Worm (Caenorhabditis elegans) whole organism, midembryonic: Measurements from ENCODE around the gene fbxc-25.

Experiments used
- flt-1 ChIP-seq: fragments of 200-800 bp; sonication (Bioruptor generic); IDR thresholded peaks from 2 replicates; pipeline ENCODE4 v1.3.6; 2022; ENCODE audit warnings: missing genetic modification characterization, missing compliant biosample characterization
- tab-1 ChIP-seq: fragments of 200-800 bp; sonication (Bioruptor generic); IDR thresholded peaks from 2 replicates; pipeline ENCODE4 v1.3.6; 2022; ENCODE audit warnings: missing genetic modification characterization, missing compliant biosample characterization
- ztf-23 ChIP-seq: fragments of 200-800 bp; sonication (Bioruptor generic); IDR thresholded peaks from 2 replicates; pipeline ENCODE4 v1.3.6; 2022; ENCODE audit warnings: missing genetic modification reagents, missing genetic modification characterization, missing compliant biosample characterization

DNA sequence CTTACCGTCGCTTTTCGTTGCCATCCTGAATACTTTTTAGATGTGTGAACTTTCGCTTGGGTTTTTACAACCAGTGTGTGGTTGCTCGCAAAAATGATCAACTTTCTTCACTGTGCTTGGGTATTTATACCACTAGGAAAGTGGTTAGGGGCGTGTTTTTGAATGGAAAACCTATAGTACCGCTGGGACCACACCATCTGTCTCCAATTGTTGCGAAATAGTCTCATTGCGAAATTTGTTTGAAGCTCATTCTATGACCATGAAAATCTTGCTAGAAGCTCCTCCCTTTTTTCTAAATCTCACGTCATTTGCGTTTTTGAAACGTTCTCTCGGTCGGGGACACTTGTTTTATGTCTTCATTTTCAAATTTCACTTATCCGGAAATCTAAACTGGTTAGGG lies 7.3 kb downstream of the fbxc-25 start, which contains the start of the genes K09F6.10 and K09F6.13:
- TF ChIP-seq flt-1 (GFP tag; lab: Robert Waterston, UW) (no peak), ztf-23 (GFP tag; lab: Robert Waterston, UW) (no peak), tab-1 (GFP tag; lab: Robert Waterston, UW) (no peak)
